Worm (Caenorhabditis elegans) whole organism, early embryonic: ENCODE data around the gene twk-24.

Experiments used
- B0310.2 ChIP-seq: sonication (generic microtip); optimal IDR thresholded peaks from 2 replicates; lab custom pipeline; 2016; ENCODE audit warnings: mild to moderate bottlenecking, missing genetic modification characterization, missing compliant biosample characterization
- F13C5.2 ChIP-seq: sonication (generic microtip); optimal IDR thresholded peaks from 2 replicates; lab custom pipeline; 2017; ENCODE audit warnings: mild to moderate bottlenecking, missing genetic modification characterization, inconsistent platforms, missing compliant biosample characterization
- aly-1 ChIP-seq: sonication (generic microtip); optimal IDR thresholded peaks from 2 replicates; lab custom pipeline; 2016; ENCODE audit warnings: missing genetic modification characterization, missing compliant biosample characterization
- ama-1 ChIP-seq: fragments of 150-350 bp; optimal IDR thresholded peaks from 2 replicates; lab custom pipeline; 2014
- ceh-36 ChIP-seq: sonication (generic microtip); optimal IDR thresholded peaks from 2 replicates; lab custom pipeline; 2016; ENCODE audit warnings: missing genetic modification characterization, inconsistent platforms, missing compliant biosample characterization
- flt-1 ChIP-seq: fragments of 200-800 bp; sonication (Bioruptor generic); IDR thresholded peaks from 2 replicates; pipeline ENCODE4 v1.3.6; 2022; ENCODE audit warnings: missing genetic modification characterization, missing compliant biosample characterization
- hmbx-1 ChIP-seq: sonication (generic microtip); optimal IDR thresholded peaks from 2 replicates; lab custom pipeline; 2016; ENCODE audit warnings: mild to moderate bottlenecking, missing genetic modification characterization, missing compliant biosample characterization
- hmg-4 ChIP-seq: fragments of 200-800 bp; sonication (Bioruptor generic); optimal IDR thresholded peaks from 2 replicates; lab custom pipeline; 2018; ENCODE audit warnings: mild to moderate bottlenecking, missing genetic modification characterization, missing compliant biosample characterization
- pes-1 ChIP-seq: fragments of 200-800 bp; sonication (Bioruptor generic); IDR thresholded peaks from 2 replicates; pipeline ENCODE4 v1.3.6; 2022; ENCODE audit warnings: missing genetic modification reagents, missing genetic modification characterization, missing compliant biosample characterization
- scrt-1 ChIP-seq: fragments of 200-800 bp; sonication (Bioruptor generic); IDR thresholded peaks from 2 replicates; pipeline ENCODE4 v1.3.6; 2022; ENCODE audit warnings: missing genetic modification characterization, missing compliant biosample characterization
- sea-1 ChIP-seq: fragments of 200-800 bp; sonication (Bioruptor generic); conservative IDR thresholded peaks from 2 replicates; pipeline ENCODE4 v1.3.6; 2022; ENCODE audit warnings: missing genetic modification characterization, missing compliant biosample characterization
- tbx-11 ChIP-seq: fragments of 200-800 bp; sonication (Bioruptor generic); IDR thresholded peaks from 2 replicates; pipeline ENCODE4 v1.3.6; 2022; ENCODE audit warnings: missing genetic modification characterization, missing compliant biosample characterization
- tbx-37 ChIP-seq: fragments of 200-800 bp; sonication (Bioruptor generic); conservative IDR thresholded peaks from 2 replicates; pipeline ENCODE4 v1.3.6; 2022; ENCODE audit warnings: missing genetic modification reagents, missing genetic modification characterization, missing compliant biosample characterization
- tra-4 ChIP-seq: sonication (generic microtip); optimal IDR thresholded peaks from 2 replicates; lab custom pipeline; 2017; ENCODE audit warnings: missing genetic modification characterization, missing compliant biosample characterization

DNA sequence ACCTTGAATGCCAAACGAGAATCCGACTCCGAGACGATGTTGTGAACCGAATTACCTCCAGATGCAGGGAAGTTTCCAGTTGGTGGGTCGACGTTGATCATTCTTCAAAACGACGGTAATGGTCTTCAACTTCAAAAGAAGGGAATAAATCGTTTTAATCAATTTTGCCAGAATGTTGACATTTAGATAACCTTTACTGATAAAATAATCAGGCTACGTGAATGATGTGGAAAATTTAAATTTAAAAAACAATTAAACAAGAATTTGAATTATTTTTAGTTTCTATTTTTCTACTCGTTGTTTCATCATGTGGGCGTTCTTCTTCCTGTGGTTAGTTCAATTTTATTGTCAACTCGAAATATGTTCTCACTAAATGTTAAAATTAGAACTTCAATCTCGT lies 5.4 kb downstream of the twk-24 start, which contains the start of gene ssp-35:
- TF ChIP-seq ceh-36 (tag; lab: Kevin White, UChicago) (no peak), ama-1 (lab: Kevin White, UChicago) (no peak), flt-1 (GFP tag; lab: Robert Waterston, UW) (no peak), tbx-11 (no peak), pes-1 (GFP tag; lab: Robert Waterston, UW) (no peak), hmbx-1 (tag; lab: Kevin White, UChicago) (no peak), sea-1 (GFP tag; lab: Robert Waterston, UW) (no peak), tra-4 (tag; lab: Kevin White, UChicago) (no peak), scrt-1 (GFP tag; lab: Robert Waterston, UW) (no peak), B0310.2 (tag; lab: Kevin White, UChicago) (no peak), aly-1 (tag; lab: Kevin White, UChicago) (no peak), hmg-4 (GFP tag; lab: Kevin White, UChicago) (no peak), tbx-37 (GFP tag; lab: Robert Waterston, UW) (no peak), F13C5.2 (tag; lab: Kevin White, UChicago) (no peak)
